Fruit fly (Drosophila melanogaster): ENCODE results near the gene CG5290.
A peak's percentile ranks its signal among the peaks of the same experiment; 100 is the strongest.

Gene CG5290

DNA sequence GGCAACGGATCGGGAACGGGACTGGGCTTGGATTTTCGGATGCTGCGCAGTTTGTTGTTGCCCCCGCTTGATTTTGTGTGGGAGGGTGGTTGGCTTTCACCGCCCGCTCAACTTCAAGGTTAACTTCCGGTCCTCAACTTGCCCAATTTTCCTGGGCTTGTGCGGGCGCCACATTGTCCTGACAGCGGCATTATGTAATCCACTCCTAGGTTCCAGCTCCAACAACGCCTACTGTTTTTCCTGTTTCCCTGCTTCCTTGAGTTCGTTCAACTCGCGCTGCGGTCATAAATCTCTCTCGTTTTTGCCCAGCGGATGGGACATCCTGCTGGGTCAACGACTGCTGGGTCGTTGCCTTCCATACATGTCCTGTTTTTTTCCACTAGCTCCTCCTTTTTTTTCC is 19.5 kb upstream of the CG5290 start:
- TF ChIP-seq Hnf4 (GFP tag; optimal IDR thresholded peaks at IDR 0.05) (no peak), usp (GFP tag; optimal IDR thresholded peaks at IDR 0.05) (no peak), Sp1 (GFP tag; optimal IDR thresholded peaks at IDR 0.05) (no peak), tai (GFP tag; optimal IDR thresholded peaks at IDR 0.05) (no peak), br (GFP tag; optimal IDR thresholded peaks at IDR 0.05) (no peak), Myc (optimal IDR thresholded peaks at IDR 0.05) (no peak), CG32264 (GFP tag; optimal IDR thresholded peaks at IDR 0.05) (no peak), Jra (GFP tag; optimal IDR thresholded peaks at IDR 0.05) (no peak), dsf (GFP tag; optimal IDR thresholded peaks at IDR 0.05; ENCODE audit: borderline replicate concordance) (no peak), foxo (GFP tag; optimal IDR thresholded peaks at IDR 0.05) (no peak), psq (GFP tag; optimal IDR thresholded peaks at IDR 0.05) (no peak), Abd-B (GFP tag; optimal IDR thresholded peaks at IDR 0.05) (no peak), Rel (GFP tag; optimal IDR thresholded peaks at IDR 0.05) (no peak), Rel (tag; optimal IDR thresholded peaks at IDR 0.05) (no peak)

DNA sequence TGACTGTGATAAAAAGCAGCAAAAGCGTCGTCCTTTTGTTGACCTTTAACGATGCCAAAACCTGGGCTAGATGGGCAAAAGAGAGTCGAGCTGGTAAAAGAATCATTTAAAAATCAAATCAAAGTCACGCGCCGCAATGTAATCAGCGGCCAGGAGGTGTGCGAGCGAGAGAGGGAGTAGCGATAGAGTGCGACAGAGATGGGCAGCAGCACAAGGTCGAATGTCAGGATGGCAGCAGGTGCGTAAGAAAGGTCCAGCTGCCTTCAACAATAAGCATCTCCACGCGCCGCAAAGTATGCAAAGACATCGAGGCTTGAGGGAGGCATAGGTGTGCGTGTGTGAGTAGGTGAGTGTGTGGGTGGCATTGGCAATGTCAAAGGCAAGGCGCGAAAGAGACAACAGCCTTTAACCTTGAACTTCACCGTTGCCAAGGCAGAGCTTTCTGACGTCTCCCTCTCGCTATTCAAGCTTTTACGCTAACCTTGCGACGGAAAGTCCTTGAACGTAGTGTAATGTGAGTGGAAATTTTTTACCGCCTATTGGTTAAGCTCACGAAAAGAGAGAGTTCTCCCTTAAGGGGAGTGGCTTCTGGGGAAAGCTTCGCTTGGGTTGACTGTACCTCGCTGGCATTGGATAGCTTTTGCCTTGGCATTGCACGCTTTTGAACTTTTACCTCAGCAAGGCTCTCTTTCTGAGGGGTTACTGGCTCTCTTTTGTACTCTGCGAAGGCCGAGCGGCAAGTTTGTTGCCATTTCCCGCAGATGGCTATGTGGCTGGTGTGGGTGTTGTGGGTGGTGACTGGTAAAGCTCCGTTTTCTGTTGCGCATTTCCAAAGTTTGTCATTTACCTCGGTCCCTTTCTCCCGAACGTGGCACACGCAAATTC is 17.6 kb upstream of the CG5290 start:
- TF ChIP-seq psq (GFP tag; optimal IDR thresholded peaks at IDR 0.05), result no peak
- TF ChIP-seq lola (GFP tag; optimal IDR thresholded peaks at IDR 0.05), result no peak

DNA sequence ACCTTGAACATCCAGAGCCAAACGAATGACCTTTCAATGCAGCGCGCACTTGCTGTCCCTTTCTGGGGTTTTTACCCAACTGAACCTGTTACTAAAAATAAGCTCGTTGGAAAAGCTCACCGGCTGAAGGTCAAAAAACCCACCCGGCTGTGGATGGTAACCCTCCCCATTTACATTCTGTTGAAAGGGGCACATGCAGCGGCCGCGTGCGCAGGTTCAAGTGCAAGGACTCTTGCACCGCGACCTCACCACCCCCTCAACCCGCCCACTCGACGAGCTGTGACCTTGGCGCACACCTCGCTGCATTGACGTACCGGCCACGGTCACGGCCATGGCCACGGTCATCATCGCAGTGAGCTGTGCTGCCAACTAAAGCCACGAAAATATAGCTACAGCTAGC is 15.7 kb upstream of the CG5290 start:
- TF ChIP-seq psq (GFP tag; optimal IDR thresholded peaks at IDR 0.05) (no peak), CG32264 (GFP tag; optimal IDR thresholded peaks at IDR 0.05) (no peak), Abd-B (GFP tag; optimal IDR thresholded peaks at IDR 0.05) (no peak), Hr83 (GFP tag; optimal IDR thresholded peaks at IDR 0.05; ENCODE audit: poor library complexity, severe bottlenecking) (no peak), Hnf4 (GFP tag; optimal IDR thresholded peaks at IDR 0.05) (no peak), dmrt93B (GFP tag; optimal IDR thresholded peaks at IDR 0.05) (no peak)

DNA sequence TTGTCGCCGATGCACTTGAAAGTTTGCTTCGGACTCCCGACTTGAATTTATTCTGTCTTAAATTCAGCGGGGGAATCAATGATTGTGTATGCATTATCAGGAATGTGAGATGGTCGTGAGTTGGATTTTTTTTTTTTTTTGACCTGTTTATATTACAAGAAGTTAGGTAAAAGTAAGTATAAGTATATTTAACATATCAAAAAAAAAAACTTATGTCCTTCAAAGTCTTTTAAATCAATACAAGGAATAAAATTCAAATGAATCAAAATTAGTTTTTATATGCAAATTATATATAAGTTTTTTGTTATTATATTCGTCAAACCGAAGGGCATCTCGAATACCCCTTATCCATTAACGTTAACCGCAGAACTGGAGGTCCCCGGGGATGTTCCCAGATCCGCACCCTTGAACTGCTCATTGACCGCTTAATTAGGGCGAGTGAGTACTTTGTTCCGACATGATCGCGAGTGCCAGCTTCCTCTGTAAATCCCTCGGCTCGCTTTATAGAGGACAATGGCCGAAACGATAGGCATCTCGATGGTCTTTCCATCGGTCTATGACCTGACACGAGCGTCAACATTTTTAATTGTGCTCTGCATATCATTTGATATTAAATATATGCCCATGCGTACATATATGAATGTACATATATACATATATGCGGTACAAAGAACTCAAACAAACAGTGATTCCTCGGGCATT is 14.4 kb upstream of the CG5290 start:
- TF ChIP-seq dl (GFP tag; optimal IDR thresholded peaks at IDR 0.05; ENCODE audit: insufficient read depth in 1 of 2, partially characterized antibody in 2 of 2) (no peak), Sp1 (GFP tag; optimal IDR thresholded peaks at IDR 0.05) (no peak), pan (optimal IDR thresholded peaks at IDR 0.05) (no peak), lola (GFP tag; optimal IDR thresholded peaks at IDR 0.05) (no peak), dmrt93B (GFP tag; optimal IDR thresholded peaks at IDR 0.05) (peak; percentile 12), OdsH (GFP tag; optimal IDR thresholded peaks at IDR 0.05) (peak; percentile 30), GATAd (GFP tag; optimal IDR thresholded peaks at IDR 0.05) (no peak), Hr83 (GFP tag; optimal IDR thresholded peaks at IDR 0.05; ENCODE audit: poor library complexity, severe bottlenecking) (no peak), N (GFP tag; optimal IDR thresholded peaks at IDR 0.05) (no peak), psq (GFP tag; optimal IDR thresholded peaks at IDR 0.05) (peak; percentile 20), CrebA (GFP tag; optimal IDR thresholded peaks at IDR 0.05; ENCODE audit: borderline replicate concordance) (no peak), brk (GFP tag; optimal IDR thresholded peaks at IDR 0.05) (no peak), fru (GFP tag; optimal IDR thresholded peaks at IDR 0.05) (peak; percentile 28), br (GFP tag; optimal IDR thresholded peaks at IDR 0.05) (no peak), rgr (GFP tag; optimal IDR thresholded peaks at IDR 0.05) (peak; percentile 8), sv (GFP tag; optimal IDR thresholded peaks at IDR 0.05) (no peak), foxo (GFP tag; optimal IDR thresholded peaks at IDR 0.05) (peak in 1 of 2 experiments; percentile 14), Abd-B (GFP tag; optimal IDR thresholded peaks at IDR 0.05) (no peak), Myc (optimal IDR thresholded peaks at IDR 0.05) (no peak), ey (GFP tag; optimal IDR thresholded peaks at IDR 0.05) (peak; percentile 9), tai (GFP tag; optimal IDR thresholded peaks at IDR 0.05) (no peak), woc (GFP tag; optimal IDR thresholded peaks at IDR 0.05) (no peak), usp (GFP tag; optimal IDR thresholded peaks at IDR 0.05) (no peak), h (GFP tag; optimal IDR thresholded peaks at IDR 0.05) (peak; percentile 23), Rel (GFP tag; optimal IDR thresholded peaks at IDR 0.05) (no peak), Rel (tag; optimal IDR thresholded peaks at IDR 0.05) (peak; percentile 93), Hr78 (GFP tag; optimal IDR thresholded peaks at IDR 0.05) (no peak)
